Fruit fly (Drosophila melanogaster): Measurements from ENCODE around the gene CG34398.

The CG34398 gene

dm6 chr2L:8958046-8958497 is 59.5 kb downstream of the CG34398 start:
- peak; percentile 74 for TF ChIP-seq CG34367 (tag; optimal IDR thresholded peaks at IDR 0.05)
- TF ChIP-seq CG8301 (tag; optimal IDR thresholded peaks at IDR 0.05), result peak; percentile 86
- TF ChIP-seq D1 (tag; optimal IDR thresholded peaks at IDR 0.05), result peak; percentile 75
- peak; percentile 85 for TF ChIP-seq CG8159 (tag; optimal IDR thresholded peaks at IDR 0.05)
- TF ChIP-seq CG14655 (GFP tag; optimal IDR thresholded peaks at IDR 0.05), result peak; percentile 86
- TF ChIP-seq Snoo (tag; optimal IDR thresholded peaks at IDR 0.05), result peak; percentile 88
- peak; percentile 65; the same call in 1 of the 3 replicates for TF ChIP-seq fd96Ca (GFP tag; IDR thresholded peaks at IDR 0.05)
- TF ChIP-seq CG17806 (tag; optimal IDR thresholded peaks at IDR 0.05), result peak; percentile 85
- peak; percentile 97 for TF ChIP-seq CG32121 (GFP tag; IDR thresholded peaks at IDR 0.05)
- TF ChIP-seq EcR (GFP tag; optimal IDR thresholded peaks at IDR 0.05), result no peak
- TF ChIP-seq gl (tag; optimal IDR thresholded peaks at IDR 0.05), result peak; percentile 46
- peak; percentile 86 for TF ChIP-seq Pif1A (GFP tag; optimal IDR thresholded peaks at IDR 0.05)
- TF ChIP-seq CG4496 (GFP tag; IDR thresholded peaks at IDR 0.05), result peak; percentile 97
- peak; percentile 82 for TF ChIP-seq CG9948 (tag; optimal IDR thresholded peaks at IDR 0.05)
- peak; percentile 93 for TF ChIP-seq rn (GFP tag; IDR thresholded peaks at IDR 0.05)
- TF ChIP-seq Ets98B (GFP tag; IDR thresholded peaks at IDR 0.05), result peak; percentile 95
- peak; percentile 81 for TF ChIP-seq CG15710 (tag; optimal IDR thresholded peaks at IDR 0.05)
- no peak for TF ChIP-seq CG13204 (GFP tag; optimal IDR thresholded peaks at IDR 0.05)
- TF ChIP-seq CG10348 (GFP tag; IDR thresholded peaks at IDR 0.05), result peak; percentile 84
- peak; percentile 68 for TF ChIP-seq Pif1B (GFP tag; optimal IDR thresholded peaks at IDR 0.05)
- peak; percentile 96 for TF ChIP-seq CG12605 (GFP tag; IDR thresholded peaks at IDR 0.05)

- TF ChIP-seq CG10348 (GFP tag; IDR thresholded peaks at IDR 0.05), result no peak
- TF ChIP-seq CG32121 (GFP tag; IDR thresholded peaks at IDR 0.05), result no peak; the same call in none of the 2 replicates
- TF ChIP-seq Pif1B (GFP tag; optimal IDR thresholded peaks at IDR 0.05), result peak; percentile 27
- TF ChIP-seq EcR (GFP tag; optimal IDR thresholded peaks at IDR 0.05), result no peak
- TF ChIP-seq CG12605 (GFP tag; IDR thresholded peaks at IDR 0.05), result no peak; the same call in 1 of the 2 replicates
- peak; percentile 35 for TF ChIP-seq Pif1A (GFP tag; optimal IDR thresholded peaks at IDR 0.05)
- no peak for TF ChIP-seq Snoo (tag; optimal IDR thresholded peaks at IDR 0.05)
- TF ChIP-seq rn (GFP tag; IDR thresholded peaks at IDR 0.05), result no peak
- no peak for TF ChIP-seq CG8301 (tag; optimal IDR thresholded peaks at IDR 0.05)
- TF ChIP-seq CG13204 (GFP tag; optimal IDR thresholded peaks at IDR 0.05), result no peak
- TF ChIP-seq CG34367 (tag; optimal IDR thresholded peaks at IDR 0.05), result no peak
- peak; percentile 72 for TF ChIP-seq fd96Ca (GFP tag; IDR thresholded peaks at IDR 0.05)
- no peak for TF ChIP-seq CG15710 (tag; optimal IDR thresholded peaks at IDR 0.05)
- peak; percentile 72 for TF ChIP-seq CG14655 (GFP tag; optimal IDR thresholded peaks at IDR 0.05)
Observed at dm6 chr2L:8959001-8959461, 60.4 kb downstream of the CG34398 start, which contains the start of gene CG31886. CG31886 (minus strand) TSS chr2L:8959051.

dm6 chr2L:8962254-8962653 is 63.7 kb downstream of the CG34398 start, which contains the start of the genes CG9525 and CG32985:
CG9525 (minus strand) TSS chr2L:8962354.
CG32985 (plus strand) TSS chr2L:8962533.
- no peak for TF ChIP-seq Pif1A (GFP tag; optimal IDR thresholded peaks at IDR 0.05)

- TF ChIP-seq CG34367 (tag; optimal IDR thresholded peaks at IDR 0.05) (no peak), CG15710 (tag; optimal IDR thresholded peaks at IDR 0.05) (no peak), CG12605 (GFP tag; IDR thresholded peaks at IDR 0.05) (no peak), D1 (tag; optimal IDR thresholded peaks at IDR 0.05) (no peak), Snoo (tag; optimal IDR thresholded peaks at IDR 0.05) (no peak), CG8159 (tag; optimal IDR thresholded peaks at IDR 0.05) (no peak), CG4496 (GFP tag; IDR thresholded peaks at IDR 0.05) (no peak), CG9948 (tag; optimal IDR thresholded peaks at IDR 0.05) (no peak), fd96Ca (GFP tag; IDR thresholded peaks at IDR 0.05) (no peak), CG17806 (tag; optimal IDR thresholded peaks at IDR 0.05) (no peak), CG14655 (GFP tag; optimal IDR thresholded peaks at IDR 0.05) (no peak), CG8301 (tag; optimal IDR thresholded peaks at IDR 0.05) (no peak), EcR (GFP tag; optimal IDR thresholded peaks at IDR 0.05) (no peak), CG10348 (GFP tag; IDR thresholded peaks at IDR 0.05) (no peak), gl (tag; optimal IDR thresholded peaks at IDR 0.05) (no peak), rn (GFP tag; IDR thresholded peaks at IDR 0.05) (no peak), CG13204 (GFP tag; optimal IDR thresholded peaks at IDR 0.05) (no peak), CG32121 (GFP tag; IDR thresholded peaks at IDR 0.05) (no peak), Pif1B (GFP tag; optimal IDR thresholded peaks at IDR 0.05) (no peak)
Observed at dm6 chr2L:8964657-8965056, 66.1 kb downstream of the CG34398 start, which contains the start of gene CG32984. CG32984 (plus strand) TSS chr2L:8964957.

dm6 chr2L:8967235-8967634 is 68.6 kb downstream of the CG34398 start, which contains the start of gene CG18088:
CG18088 (plus strand) TSS chr2L:8967535.
- TF ChIP-seq CG12605 (GFP tag; IDR thresholded peaks at IDR 0.05) (no peak), CG34367 (tag; optimal IDR thresholded peaks at IDR 0.05) (no peak), D1 (tag; optimal IDR thresholded peaks at IDR 0.05) (no peak), Pif1B (GFP tag; optimal IDR thresholded peaks at IDR 0.05) (no peak), gl (tag; optimal IDR thresholded peaks at IDR 0.05) (no peak), CG8159 (tag; optimal IDR thresholded peaks at IDR 0.05) (no peak), fd96Ca (GFP tag; IDR thresholded peaks at IDR 0.05) (no peak), rn (GFP tag; IDR thresholded peaks at IDR 0.05) (no peak), CG17806 (tag; optimal IDR thresholded peaks at IDR 0.05) (no peak), CG4496 (GFP tag; IDR thresholded peaks at IDR 0.05) (no peak), CG9948 (tag; optimal IDR thresholded peaks at IDR 0.05) (no peak), CG10348 (GFP tag; IDR thresholded peaks at IDR 0.05) (no peak), CG8301 (tag; optimal IDR thresholded peaks at IDR 0.05) (no peak), CG15710 (tag; optimal IDR thresholded peaks at IDR 0.05) (no peak), Snoo (tag; optimal IDR thresholded peaks at IDR 0.05) (no peak), CG13204 (GFP tag; optimal IDR thresholded peaks at IDR 0.05) (no peak), CG14655 (GFP tag; optimal IDR thresholded peaks at IDR 0.05) (no peak)

dm6 chr2L:8972905-8973304 is 74.3 kb downstream of the CG34398 start:
- TF ChIP-seq CG17806 (tag; optimal IDR thresholded peaks at IDR 0.05), result no peak
- no peak for TF ChIP-seq CG13204 (GFP tag; optimal IDR thresholded peaks at IDR 0.05)
- TF ChIP-seq Ets98B (GFP tag; IDR thresholded peaks at IDR 0.05), result no peak
- no peak for TF ChIP-seq CG34367 (tag; optimal IDR thresholded peaks at IDR 0.05)
- TF ChIP-seq CG8301 (tag; optimal IDR thresholded peaks at IDR 0.05), result no peak
- TF ChIP-seq Snoo (tag; optimal IDR thresholded peaks at IDR 0.05), result no peak
- TF ChIP-seq Pif1B (GFP tag; optimal IDR thresholded peaks at IDR 0.05), result no peak

Data from whole organism, pupa.